Worm (Caenorhabditis elegans) whole organism, L4/young adult: ENCODE data around the gene chil-15.

Source experiments
- W03F9.2 ChIP-seq: fragments of 150-350 bp; optimal IDR thresholded peaks from 2 replicates; lab custom pipeline; 2014; ENCODE audit warnings: missing biosample characterization, missing genetic modification characterization
- dao-5 ChIP-seq: sonication (generic microtip); optimal IDR thresholded peaks from 2 replicates; lab custom pipeline; 2016; ENCODE audit warnings: missing genotype, missing genetic modification characterization, moderate library complexity, missing compliant biosample characterization
- him-1 ChIP-seq: sonication (generic microtip); optimal IDR thresholded peaks from 2 replicates; lab custom pipeline; 2016; ENCODE audit warnings: missing genotype, missing genetic modification reagents, missing genetic modification characterization, missing compliant biosample characterization

DNA sequence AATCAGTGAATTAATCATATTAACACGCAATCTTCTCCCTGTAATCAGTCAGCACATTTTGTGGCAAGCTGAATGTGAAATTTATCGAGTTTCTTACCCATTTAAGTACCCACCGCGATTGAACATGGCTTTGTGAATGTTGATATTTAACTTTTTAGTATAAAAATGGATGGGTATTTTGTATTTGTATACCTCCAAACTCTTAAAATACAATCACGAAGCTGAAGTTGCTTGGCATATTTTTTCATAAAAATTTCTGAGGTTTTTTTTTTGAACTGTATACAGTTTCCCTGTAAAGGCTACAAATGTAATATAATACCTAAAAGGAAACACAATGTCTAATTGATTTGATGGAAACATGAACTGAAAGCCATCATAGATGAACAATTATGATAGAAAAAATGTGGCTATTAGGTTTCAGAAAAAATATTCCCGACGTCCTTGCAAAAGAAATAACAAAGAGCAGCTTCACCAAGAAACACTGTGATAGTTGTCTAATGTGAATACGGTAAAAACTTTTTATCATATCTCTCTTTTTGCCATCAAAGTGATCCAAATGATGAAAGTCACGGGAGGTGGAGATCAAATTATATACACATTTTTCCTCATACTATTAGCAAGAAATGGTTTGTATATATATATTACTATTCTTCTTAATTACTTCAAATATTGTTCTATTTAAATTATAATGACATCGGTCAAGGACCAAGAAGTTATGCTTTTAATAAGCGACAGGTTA lies 31.1 kb upstream of the chil-15 start, which contains the start of the genes chil-25 and chil-26:
- TF ChIP-seq him-1 (tag; lab: Kevin White, UChicago) (no peak), W03F9.2 (tag; lab: Kevin White, UChicago) (no peak), dao-5 (tag; lab: Kevin White, UChicago) (no peak)
